Fruit fly (Drosophila melanogaster) whole organism, embryonic: ENCODE data around the gene AP-1sigma.

ENCODE experiments used
- ATbp ChIP-seq: fragments of 200-800 bp; sonication (Bioruptor generic); optimal IDR thresholded peaks from 2 replicates; lab custom pipeline; 2017; ENCODE audit warnings: missing biosample characterization, mild to moderate bottlenecking, missing genetic modification characterization, missing genetic modification reagents
- Atf3 ChIP-seq: fragments of 200-800 bp; sonication (Bioruptor generic); optimal IDR thresholded peaks from 3 replicates; lab custom pipeline; 2016; ENCODE audit warnings: missing biosample characterization, missing genetic modification characterization
- CG11398 ChIP-seq: fragments of 200-800 bp; sonication (Bioruptor generic); optimal IDR thresholded peaks from 2 replicates; lab custom pipeline; 2016; ENCODE audit warnings: missing biosample characterization, missing genetic modification characterization
- CG12299 ChIP-seq: fragments of 200-800 bp; sonication (Bioruptor generic); optimal IDR thresholded peaks from 2 replicates; lab custom pipeline; 2018; ENCODE audit warnings: missing biosample characterization, mild to moderate bottlenecking, missing genetic modification characterization
- CG14441 ChIP-seq: fragments of 200-800 bp; sonication (Bioruptor generic); IDR thresholded peaks from 2 replicates; pipeline ENCODE4 v1.3.6; 2022; ENCODE audit warnings: missing biosample characterization, missing genetic modification characterization
- CG15073 ChIP-seq: fragments of 200-800 bp; sonication (Bioruptor generic); optimal IDR thresholded peaks from 2 replicates; lab custom pipeline; 2016; ENCODE audit warnings: missing biosample characterization, missing genetic modification characterization
- CG1529 ChIP-seq: fragments of 200-800 bp; sonication (Bioruptor generic); optimal IDR thresholded peaks from 3 replicates; lab custom pipeline; 2018; ENCODE audit warnings: missing biosample characterization, missing genetic modification characterization
- CG16863 ChIP-seq: fragments of 200-800 bp; sonication (Bioruptor generic); optimal IDR thresholded peaks from 3 replicates; lab custom pipeline; 2016; ENCODE audit warnings: missing biosample characterization, missing genetic modification characterization
- CG17361 ChIP-seq: fragments of 200-800 bp; sonication (Bioruptor generic); IDR thresholded peaks from 3 replicates; pipeline ENCODE4 v1.3.6; 2022; ENCODE audit warnings: missing biosample characterization, missing genetic modification characterization
- CG17568 ChIP-seq: fragments of 200-800 bp; sonication (Bioruptor generic); optimal IDR thresholded peaks from 2 replicates; lab custom pipeline; 2018; ENCODE audit warnings: missing biosample characterization, mild to moderate bottlenecking, missing genetic modification characterization, moderate library complexity
- CG17802 ChIP-seq: fragments of 200-800 bp; sonication (Bioruptor generic); optimal IDR thresholded peaks from 2 replicates; lab custom pipeline; 2018; ENCODE audit warnings: missing biosample characterization, mild to moderate bottlenecking, missing genetic modification characterization, moderate library complexity
- CG32532 ChIP-seq: fragments of 200-800 bp; sonication (Bioruptor generic); IDR thresholded peaks from 2 replicates; pipeline ENCODE4 v1.3.6; 2022; ENCODE audit warnings: missing biosample characterization, missing genetic modification characterization
- CG33557 ChIP-seq: fragments of 200-800 bp; sonication (Bioruptor generic); optimal IDR thresholded peaks from 2 replicates; lab custom pipeline; 2019; ENCODE audit warnings: missing biosample characterization, mild to moderate bottlenecking, missing genetic modification characterization, moderate library complexity
- CG34224 ChIP-seq: fragments of 200-800 bp; sonication (Bioruptor generic); IDR thresholded peaks from 3 replicates; pipeline ENCODE4 v1.3.6; 2022; ENCODE audit warnings: missing biosample characterization, missing genetic modification characterization; ENCODE audit not compliant: partially characterized antibody
- CG3838 ChIP-seq: fragments of 200-800 bp; sonication (Bioruptor generic); optimal IDR thresholded peaks from 3 replicates; lab custom pipeline; 2016; ENCODE audit warnings: missing biosample characterization, missing genetic modification characterization
- CG42726 ChIP-seq: fragments of 200-800 bp; sonication (Bioruptor generic); IDR thresholded peaks from 2 replicates; pipeline ENCODE4 v1.3.6; 2022; ENCODE audit warnings: missing biosample characterization, missing genetic modification characterization; ENCODE audit not compliant: partially characterized antibody
- CG6854 ChIP-seq: fragments of 200-800 bp; sonication (Bioruptor generic); optimal IDR thresholded peaks from 3 replicates; lab custom pipeline; 2017; ENCODE audit warnings: missing biosample characterization, mild to moderate bottlenecking, missing genetic modification characterization
- CG7745 ChIP-seq: fragments of 200-800 bp; sonication (Bioruptor generic); optimal IDR thresholded peaks from 2 replicates; lab custom pipeline; 2018; ENCODE audit warnings: missing biosample characterization, mild to moderate bottlenecking, missing genetic modification characterization, moderate library complexity
- CG9437 ChIP-seq: fragments of 200-800 bp; sonication (Bioruptor generic); optimal IDR thresholded peaks from 2 replicates; lab custom pipeline; 2018; ENCODE audit warnings: missing biosample characterization, mild to moderate bottlenecking, missing genetic modification characterization
- CkIIα-i1 ChIP-seq: fragments of 200-800 bp; sonication (Bioruptor generic); IDR thresholded peaks from 2 replicates; pipeline ENCODE4 v1.3.6; 2022; ENCODE audit warnings: missing biosample characterization, missing genetic modification characterization
- Dll ChIP-seq: fragments of 200-800 bp; sonication (Bioruptor generic); IDR thresholded peaks from 4 replicates; pipeline ENCODE4 v1.3.6; 2022; ENCODE audit warnings: missing biosample characterization, missing genetic modification characterization; ENCODE audit not compliant: partially characterized antibody
- Eip74EF ChIP-seq, 2 experiments: fragments of 200-800 bp in 1 of 2; fragments of >200 bp in 1 of 2; sonication (Bioruptor generic) in 1 of 2; optimal IDR thresholded peaks; 2 replicates each; lab custom pipeline; 2017 to 2019; ENCODE audit warnings: missing biosample characterization in 2 of 2, missing genetic modification characterization in 2 of 2, mild to moderate bottlenecking in 1 of 2, moderate library complexity in 1 of 2
- Hand ChIP-seq: fragments of 200-800 bp; sonication (Bioruptor generic); optimal IDR thresholded peaks from 2 replicates; lab custom pipeline; 2017; ENCODE audit warnings: mild to moderate bottlenecking, missing biosample characterization, missing genetic modification reagents, missing genetic modification characterization
- Max ChIP-seq: fragments of 200-800 bp; sonication (Bioruptor generic); optimal IDR thresholded peaks from 2 replicates; lab custom pipeline; 2016; ENCODE audit warnings: missing biosample characterization, mild to moderate bottlenecking, missing genetic modification characterization
- Med ChIP-seq: fragments of 200-800 bp; sonication (Bioruptor generic); peaks from one replicate; lab custom pipeline; 2016; ENCODE audit warnings: missing biosample characterization, missing genetic modification characterization, mild to moderate bottlenecking, inconsistent platforms, moderate library complexity
- Nf-YC ChIP-seq: fragments of 200-800 bp; optimal IDR thresholded peaks from 3 replicates; lab custom pipeline; 2019; ENCODE audit warnings: missing biosample characterization, mild to moderate bottlenecking, missing genetic modification characterization, moderate library complexity
- Sox102F ChIP-seq: fragments of 200-800 bp; sonication (Bioruptor generic); optimal IDR thresholded peaks from 2 replicates; lab custom pipeline; 2018; ENCODE audit warnings: missing biosample characterization, mild to moderate bottlenecking, missing genetic modification characterization, moderate library complexity
- Stat92E ChIP-seq, 3 experiments: fragments of >200 bp in 2 of 3; fragments of 200-800 bp in 1 of 3; sonication (Bioruptor generic) in 1 of 3; optimal IDR thresholded peaks; 2 replicates each; lab custom pipeline; 2017 to 2019; ENCODE audit warnings: missing biosample characterization in 3 of 3, missing genetic modification characterization in 3 of 3, mild to moderate bottlenecking in 1 of 3, moderate library complexity in 1 of 3
- Trl ChIP-seq, 3 experiments: fragments of >200 bp in 2 of 3; fragments of 200-800 bp in 1 of 3; sonication (Bioruptor generic) in 1 of 3; optimal IDR thresholded peaks; 2 replicates in 1 of 3; 3 replicates in 2 of 3; lab custom pipeline; 2016 to 2017; ENCODE audit warnings: missing biosample characterization in 1 of 3, missing genetic modification characterization in 1 of 3
- Vsx1 ChIP-seq: fragments of 200-800 bp; sonication (Bioruptor generic); optimal IDR thresholded peaks from 2 replicates; lab custom pipeline; 2017; ENCODE audit warnings: missing biosample characterization, mild to moderate bottlenecking, missing genetic modification characterization, missing genetic modification reagents
- YL-1 ChIP-seq: fragments of 200-800 bp; sonication (Bioruptor generic); optimal IDR thresholded peaks from 3 replicates; lab custom pipeline; 2017; ENCODE audit warnings: missing biosample characterization, mild to moderate bottlenecking, missing genetic modification characterization
- abd-A ChIP-seq: fragments of 200-800 bp; sonication (Bioruptor generic); optimal IDR thresholded peaks from 3 replicates; lab custom pipeline; 2019; ENCODE audit warnings: missing biosample characterization, mild to moderate bottlenecking, missing genetic modification characterization, moderate library complexity
- ac ChIP-seq: fragments of 200-800 bp; sonication (Bioruptor generic); optimal IDR thresholded peaks from 3 replicates; lab custom pipeline; 2017; ENCODE audit warnings: missing biosample characterization, mild to moderate bottlenecking, missing genetic modification characterization
- al ChIP-seq: fragments of 200-800 bp; sonication (Bioruptor generic); IDR thresholded peaks from 2 replicates; pipeline ENCODE4 v1.3.6; 2022; ENCODE audit warnings: missing biosample characterization, missing genetic modification characterization
- bowl ChIP-seq: fragments of 200-800 bp; sonication (Bioruptor generic); IDR thresholded peaks from 2 replicates; pipeline ENCODE4 v1.3.6; 2022; ENCODE audit warnings: missing biosample characterization, missing genetic modification characterization
- cad ChIP-seq: fragments of >200 bp; optimal IDR thresholded peaks from 2 replicates; lab custom pipeline; 2017; ENCODE audit warnings: missing biosample characterization, missing genetic modification characterization
- crol ChIP-seq: fragments of 200-800 bp; sonication (Bioruptor generic); IDR thresholded peaks from 2 replicates; pipeline ENCODE4 v1.3.6; 2022; ENCODE audit warnings: missing biosample characterization, missing genetic modification characterization
- dysf ChIP-seq: fragments of 200-800 bp; sonication (Bioruptor generic); IDR thresholded peaks from 3 replicates; pipeline ENCODE4 v1.3.6; 2022; ENCODE audit warnings: missing biosample characterization, missing genetic modification characterization
- grau ChIP-seq: fragments of 200-800 bp; optimal IDR thresholded peaks from 3 replicates; lab custom pipeline; 2019; ENCODE audit warnings: missing biosample characterization, mild to moderate bottlenecking, missing genetic modification characterization, moderate library complexity
- lmd ChIP-seq: fragments of 200-800 bp; sonication (Bioruptor generic); IDR thresholded peaks from 2 replicates; pipeline ENCODE4 v1.3.6; 2022; ENCODE audit warnings: missing biosample characterization, missing genetic modification characterization
- mam ChIP-seq: fragments of 200-800 bp; sonication (Bioruptor generic); optimal IDR thresholded peaks from 3 replicates; lab custom pipeline; 2016; ENCODE audit warnings: missing biosample characterization, missing genetic modification characterization
- phol ChIP-seq: fragments of 200-800 bp; sonication (Bioruptor generic); optimal IDR thresholded peaks from 3 replicates; lab custom pipeline; 2018; ENCODE audit warnings: missing biosample characterization, mild to moderate bottlenecking, missing genetic modification characterization, moderate library complexity
- sens-2 ChIP-seq: fragments of 200-800 bp; sonication (Bioruptor generic); IDR thresholded peaks from 2 replicates; pipeline ENCODE4 v1.3.6; 2022; ENCODE audit warnings: missing biosample characterization, missing genetic modification characterization
- sima ChIP-seq: fragments of 200-800 bp; sonication (Bioruptor generic); optimal IDR thresholded peaks from 2 replicates; lab custom pipeline; 2016; ENCODE audit warnings: missing biosample characterization, missing genetic modification characterization
- sisA ChIP-seq: fragments of 200-800 bp; sonication (Bioruptor generic); IDR thresholded peaks from 2 replicates; pipeline ENCODE4 v1.3.6; 2022; ENCODE audit warnings: missing biosample characterization, missing genetic modification characterization
- sna ChIP-seq: fragments of 200-800 bp; sonication (Bioruptor generic); IDR thresholded peaks from 2 replicates; pipeline ENCODE4 v1.3.6; 2022; ENCODE audit warnings: missing biosample characterization, missing genetic modification characterization; ENCODE audit not compliant: partially characterized antibody
- sob ChIP-seq: fragments of 200-800 bp; sonication (Bioruptor generic); IDR thresholded peaks from 2 replicates; pipeline ENCODE4 v1.3.6; 2022; ENCODE audit warnings: missing biosample characterization, missing genetic modification characterization
- tin ChIP-seq: fragments of 200-800 bp; sonication (Bioruptor generic); optimal IDR thresholded peaks from 3 replicates; lab custom pipeline; 2016; ENCODE audit warnings: missing biosample characterization, missing genetic modification characterization

The AP-1sigma gene

DNA sequence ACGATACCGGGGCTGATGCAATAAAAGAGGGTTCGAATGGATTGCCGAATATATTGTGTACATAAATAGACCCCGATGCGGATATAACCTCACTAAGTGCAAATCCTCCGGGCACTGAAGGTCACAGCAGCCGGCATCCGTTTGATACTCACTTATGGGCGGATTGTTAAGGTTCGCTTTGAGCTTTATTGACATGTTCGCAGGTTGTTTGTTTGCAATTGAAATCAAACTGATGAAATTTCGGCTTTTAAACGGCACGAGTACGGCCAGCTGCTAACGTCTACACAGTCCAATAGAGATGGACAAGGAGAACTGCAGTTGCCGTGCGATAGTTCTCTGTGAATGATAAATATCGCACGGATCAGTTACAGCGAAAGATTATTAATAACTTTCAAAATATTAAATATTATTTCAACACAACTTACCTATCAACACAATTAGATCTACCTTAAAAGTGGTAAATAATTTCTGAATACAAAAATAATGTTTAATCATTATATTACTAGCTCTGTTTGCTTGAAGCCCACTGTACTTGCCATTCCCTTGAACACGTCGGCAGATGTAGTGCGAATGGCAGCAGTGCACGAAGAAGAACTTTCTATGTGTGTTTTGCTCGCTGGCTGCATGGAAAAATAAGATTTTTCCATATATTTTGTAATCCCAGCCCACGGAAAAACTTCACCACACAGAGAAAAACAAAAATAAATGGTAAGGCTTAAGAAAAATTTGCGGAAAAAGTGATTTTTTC, at the start of gene AP-1sigma, which contains the start of gene GluProRS (continued):
- no peak for TF ChIP-seq abd-A (tag; lab: Kevin White, UChicago)
- TF ChIP-seq CG1529 (GFP tag; lab: Kevin White, UChicago), result peak; percentile 75
- no peak for TF ChIP-seq cad
- peak; percentile 80 for TF ChIP-seq Vsx1 (GFP tag; lab: Kevin White, UChicago)
- TF ChIP-seq CG14441 (GFP tag; lab: Robert Waterston, UW), result peak; percentile 97
- TF ChIP-seq CG42726 (GFP tag; lab: Robert Waterston, UW), result peak; percentile 91
- TF ChIP-seq CG32532 (GFP tag; lab: Robert Waterston, UW), result peak; percentile 95
- TF ChIP-seq YL-1 (GFP tag; lab: Kevin White, UChicago), result peak; percentile 81
- TF ChIP-seq phol (tag; lab: Kevin White, UChicago), result peak; percentile 94
- no peak for TF ChIP-seq CG17568
- TF ChIP-seq sob (GFP tag; lab: Robert Waterston, UW), result peak; percentile 96
- peak; percentile 82 for TF ChIP-seq CG16863
- peak in 1 of 2 experiments; percentile 32 for TF ChIP-seq Eip74EF (GFP tag; optimal IDR thresholded peaks at IDR 0.05; lab: Kevin White, UChicago)
- peak; percentile 97 for TF ChIP-seq Dll (GFP tag; lab: Robert Waterston, UW)
- TF ChIP-seq Nf-YC (tag; lab: Kevin White, UChicago), result peak; percentile 82
- TF ChIP-seq CG34224 (GFP tag; lab: Robert Waterston, UW), result peak; percentile 95
- peak; percentile 48 for TF ChIP-seq CG15073 (GFP tag; lab: Kevin White, UChicago)
- peak; percentile 98 for TF ChIP-seq Med (GFP tag; lab: Kevin White, UChicago)
- TF ChIP-seq sima, result peak; percentile 39
- peak; percentile 72 for TF ChIP-seq ATbp
- peak; percentile 66 for TF ChIP-seq crol
- peak in 1 of 3 experiments; percentile 67 for TF ChIP-seq Stat92E (GFP tag; optimal IDR thresholded peaks at IDR 0.05; lab: Kevin White, UChicago)
- peak; percentile 70 for TF ChIP-seq CG17802 (tag; lab: Kevin White, UChicago)
- TF ChIP-seq sisA, result peak; percentile 97
- peak; percentile 78 for TF ChIP-seq Atf3 (GFP tag; lab: Kevin White, UChicago)
- TF ChIP-seq tin, result peak; percentile 94
- peak; percentile 28 for TF ChIP-seq CG11398 (GFP tag; lab: Kevin White, UChicago)
- peak; percentile 78 for TF ChIP-seq CG33557 (GFP tag; lab: Kevin White, UChicago)
- TF ChIP-seq ac, result peak; percentile 38
- TF ChIP-seq sna (GFP tag; lab: Robert Waterston, UW), result peak; percentile 94
- TF ChIP-seq dysf, result peak; percentile 97
- TF ChIP-seq CG17361 (GFP tag; lab: Robert Waterston, UW), result no peak; the same call in none of the 3 replicates
- 0 out of 2 replicates have a peak, but pooled peaks have one; percentile 42 for TF ChIP-seq CkIIα-i1 (GFP tag; lab: Robert Waterston, UW)
- TF ChIP-seq CG6854 (GFP tag; lab: Kevin White, UChicago), result no peak
- peak; percentile 90 for TF ChIP-seq Sox102F (GFP tag; lab: Kevin White, UChicago)
- TF ChIP-seq mam, result peak; percentile 90
- TF ChIP-seq CG7745 (tag; lab: Kevin White, UChicago), result no peak
- peak; percentile 96 for TF ChIP-seq grau (tag; lab: Kevin White, UChicago)
- TF ChIP-seq Trl (optimal IDR thresholded peaks at IDR 0.05; lab: Kevin White, UChicago), result no peak
- peak; percentile 83 for TF ChIP-seq Trl (GFP tag; optimal IDR thresholded peaks at IDR 0.05; lab: Kevin White, UChicago)
- peak; percentile 67 for TF ChIP-seq bowl (GFP tag; lab: Robert Waterston, UW)
- peak; percentile 77 for TF ChIP-seq CG3838
- peak; percentile 72 for TF ChIP-seq CG9437
- peak; percentile 94 for TF ChIP-seq al (GFP tag; lab: Robert Waterston, UW)
- peak; percentile 94 for TF ChIP-seq sens-2 (GFP tag; lab: Robert Waterston, UW)
- TF ChIP-seq Hand (GFP tag; lab: Kevin White, UChicago), result peak; percentile 58
- TF ChIP-seq lmd (GFP tag; lab: Robert Waterston, UW), result peak; percentile 97
- TF ChIP-seq CG12299 (tag; lab: Kevin White, UChicago), result peak; percentile 69
- TF ChIP-seq Max (GFP tag; lab: Kevin White, UChicago), result peak; percentile 94
